Worm (Caenorhabditis elegans) whole organism, L1 larva: ENCODE results near the gene nhr-263.
"Not testable (repeated sequence)": the region's sequence is repeated elsewhere in the genome, so short reads cannot be mapped to it uniquely, and the experiment has no call there.

Experiments
- C16A3.4 ChIP-seq: fragments of 150-350 bp; optimal IDR thresholded peaks from 2 replicates; lab custom pipeline; 2014; ENCODE audit warnings: missing biosample characterization, missing genetic modification characterization
- C34B4.2 ChIP-seq: sonication (generic microtip); optimal IDR thresholded peaks from 2 replicates; lab custom pipeline; 2017; ENCODE audit warnings: mild to moderate bottlenecking, missing genetic modification characterization, missing compliant biosample characterization
- F16B12.6 ChIP-seq: fragments of 150-350 bp; optimal IDR thresholded peaks from 2 replicates; lab custom pipeline; 2014; ENCODE audit warnings: missing biosample characterization, missing genetic modification characterization
- Y116A8C.19 ChIP-seq: sonication (generic microtip); optimal IDR thresholded peaks from 2 replicates; lab custom pipeline; 2016; ENCODE audit warnings: missing compliant biosample characterization, missing genetic modification characterization, borderline replicate concordance
- aha-1 ChIP-seq: fragments of 150-350 bp; optimal IDR thresholded peaks from 2 replicates; lab custom pipeline; 2014; ENCODE audit warnings: missing biosample characterization, missing genetic modification characterization
- alr-1 ChIP-seq: fragments of 200-800 bp; sonication (Bioruptor generic); optimal IDR thresholded peaks from 2 replicates; lab custom pipeline; 2018; ENCODE audit warnings: borderline replicate concordance, mild to moderate bottlenecking, missing genetic modification characterization, missing compliant biosample characterization
- aly-2 ChIP-seq: fragments of 150-350 bp; optimal IDR thresholded peaks from 2 replicates; lab custom pipeline; 2014; ENCODE audit warnings: missing biosample characterization, missing genetic modification characterization
- blmp-1 ChIP-seq: fragments of 150-350 bp; optimal IDR thresholded peaks from 2 replicates; lab custom pipeline; 2014; ENCODE audit warnings: missing biosample characterization, missing genetic modification characterization
- ceh-90 ChIP-seq: sonication (generic microtip); optimal IDR thresholded peaks from 2 replicates; lab custom pipeline; 2016; ENCODE audit warnings: missing genetic modification characterization, missing compliant biosample characterization
- ces-1 ChIP-seq: fragments of 150-350 bp; optimal IDR thresholded peaks from 2 replicates; lab custom pipeline; 2014; ENCODE audit warnings: missing biosample characterization, missing genetic modification reagents, missing genetic modification characterization
- efl-3 ChIP-seq: fragments of 200-800 bp; sonication (Bioruptor generic); optimal IDR thresholded peaks from 2 replicates; lab custom pipeline; 2018; ENCODE audit warnings: mild to moderate bottlenecking, missing genetic modification characterization, missing compliant biosample characterization
- egl-13 ChIP-seq: sonication (generic microtip); optimal IDR thresholded peaks from 2 replicates; lab custom pipeline; 2016; ENCODE audit warnings: missing genotype, missing genetic modification reagents, missing genetic modification characterization, missing compliant biosample characterization
- egl-27 ChIP-seq, 2 experiments: fragments of 150-350 bp in 1 of 2; sonication (generic microtip); optimal IDR thresholded peaks; 3 replicates each; lab custom pipeline; 2017 to 2018; ENCODE audit warnings: missing biosample characterization in 2 of 2, missing genetic modification characterization in 2 of 2, missing genetic modification reagents in 2 of 2
- elt-2 ChIP-seq: sonication (generic microtip); optimal IDR thresholded peaks from 2 replicates; lab custom pipeline; 2016; ENCODE audit warnings: missing genetic modification characterization, mild to moderate bottlenecking, inconsistent platforms, missing compliant biosample characterization, missing genetic modification reagents
- elt-3 ChIP-seq, 6 experiments: fragments of 150-350 bp in 1 of 6; sonication (generic microtip); optimal IDR thresholded peaks; 2 replicates each; lab custom pipeline; 2017 to 2018; ENCODE audit warnings: missing biosample characterization in 6 of 6, missing genetic modification characterization in 6 of 6, inconsistent platforms in 1 of 6
- fkh-10 ChIP-seq: sonication (generic microtip); optimal IDR thresholded peaks from 2 replicates; lab custom pipeline; 2017; ENCODE audit warnings: missing biosample characterization, missing genetic modification reagents, missing genetic modification characterization
- fkh-4 ChIP-seq: sonication (generic microtip); optimal IDR thresholded peaks from 2 replicates; lab custom pipeline; 2016; ENCODE audit warnings: missing compliant biosample characterization, missing genetic modification characterization, borderline replicate concordance
- fkh-8 ChIP-seq: sonication (generic microtip); optimal IDR thresholded peaks from 2 replicates; lab custom pipeline; 2016; ENCODE audit warnings: mild to moderate bottlenecking, missing genetic modification characterization, missing compliant biosample characterization
- hlh-4 ChIP-seq: sonication (generic microtip); optimal IDR thresholded peaks from 2 replicates; lab custom pipeline; 2016; ENCODE audit warnings: mild to moderate bottlenecking, missing genetic modification characterization, missing compliant biosample characterization
- hpl-2 ChIP-seq: fragments of 150-350 bp; optimal IDR thresholded peaks from 2 replicates; lab custom pipeline; 2014; ENCODE audit warnings: missing biosample characterization, missing genetic modification reagents, missing genetic modification characterization
- irx-1 ChIP-seq: sonication (generic microtip); optimal IDR thresholded peaks from 2 replicates; lab custom pipeline; 2016; ENCODE audit warnings: missing genetic modification characterization, missing compliant biosample characterization
- isw-1 ChIP-seq: fragments of 200-800 bp; sonication (Bioruptor generic); IDR thresholded peaks from 2 replicates; pipeline ENCODE4 v1.3.6; 2022; ENCODE audit warnings: missing genetic modification characterization, missing compliant biosample characterization
- lin-15B ChIP-seq: fragments of 150-350 bp; sonication (generic microtip); optimal IDR thresholded peaks from 3 replicates; lab custom pipeline; 2014; ENCODE audit warnings: missing biosample characterization, missing genetic modification characterization
- lir-3 ChIP-seq: sonication (generic microtip); optimal IDR thresholded peaks from 2 replicates; lab custom pipeline; 2016; ENCODE audit warnings: mild to moderate bottlenecking, missing genetic modification characterization, moderate library complexity, missing compliant biosample characterization; ENCODE audit not compliant: poor library complexity
- lsy-2 ChIP-seq, 2 experiments: fragments of 150-350 bp; optimal IDR thresholded peaks; 2 replicates each; lab custom pipeline; 2014; ENCODE audit warnings: missing biosample characterization in 2 of 2, missing genetic modification characterization in 2 of 2
- mab-9 ChIP-seq: fragments of 200-800 bp; sonication (Bioruptor generic); IDR thresholded peaks from 2 replicates; pipeline ENCODE4 v1.3.6; 2022; ENCODE audit warnings: missing genetic modification reagents, missing genetic modification characterization, missing compliant biosample characterization
- mdl-1 ChIP-seq, 2 experiments: fragments of 150-350 bp; optimal IDR thresholded peaks; 2 replicates each; lab custom pipeline; 2014 to 2017; ENCODE audit warnings: missing biosample characterization in 2 of 2, missing genetic modification characterization in 2 of 2, inconsistent platforms in 1 of 2
- mef-2 ChIP-seq: fragments of 150-350 bp; optimal IDR thresholded peaks from 2 replicates; lab custom pipeline; 2014; ENCODE audit warnings: missing biosample characterization, missing genetic modification characterization
- nhr-12 ChIP-seq: sonication (generic microtip); optimal IDR thresholded peaks from 2 replicates; lab custom pipeline; 2017; ENCODE audit warnings: missing biosample characterization, missing genetic modification characterization
- nhr-19 ChIP-seq: fragments of 200-800 bp; sonication (Bioruptor generic); conservative IDR thresholded peaks from 2 replicates; pipeline ENCODE4 v1.3.6; 2022; ENCODE audit warnings: missing genetic modification characterization, missing compliant biosample characterization
- nhr-20 ChIP-seq: sonication (generic microtip); optimal IDR thresholded peaks from 2 replicates; lab custom pipeline; 2016; ENCODE audit warnings: mild to moderate bottlenecking, missing genetic modification characterization, missing compliant biosample characterization
- nhr-76 ChIP-seq: sonication (generic microtip); optimal IDR thresholded peaks from 2 replicates; lab custom pipeline; 2017; ENCODE audit warnings: missing biosample characterization, missing genetic modification characterization
- nhr-77 ChIP-seq: fragments of 150-350 bp; optimal IDR thresholded peaks from 2 replicates; lab custom pipeline; 2014; ENCODE audit warnings: missing biosample characterization, missing genetic modification characterization
- pag-3 ChIP-seq: sonication (generic microtip); optimal IDR thresholded peaks from 2 replicates; lab custom pipeline; 2017; ENCODE audit warnings: missing genetic modification characterization, mild to moderate bottlenecking, missing compliant biosample characterization, antibody characterized with exemption, borderline replicate concordance; ENCODE audit not compliant: insufficient read depth
- snpc-4 ChIP-seq: fragments of 150-350 bp; optimal IDR thresholded peaks from 2 replicates; lab custom pipeline; 2014; ENCODE audit warnings: missing biosample characterization, missing genetic modification characterization
- snu-23 ChIP-seq: sonication (generic microtip); optimal IDR thresholded peaks from 2 replicates; lab custom pipeline; 2016; ENCODE audit warnings: missing genetic modification characterization, missing compliant biosample characterization
- tlp-1 ChIP-seq: fragments of 150-350 bp; optimal IDR thresholded peaks from 2 replicates; lab custom pipeline; 2014; ENCODE audit warnings: missing biosample characterization, missing genetic modification characterization
- unc-130 ChIP-seq: fragments of 150-350 bp; optimal IDR thresholded peaks from 2 replicates; lab custom pipeline; 2017; ENCODE audit warnings: missing biosample characterization, missing genetic modification characterization, inconsistent platforms
- unc-30 ChIP-seq: sonication (generic microtip); optimal IDR thresholded peaks from 2 replicates; lab custom pipeline; 2017; ENCODE audit warnings: missing biosample characterization, missing genetic modification characterization
- unc-86 ChIP-seq: sonication (generic microtip); optimal IDR thresholded peaks from 2 replicates; lab custom pipeline; 2016; ENCODE audit warnings: missing genetic modification characterization, missing compliant biosample characterization
- unc-98 ChIP-seq: fragments of 200-800 bp; sonication (Bioruptor generic); IDR thresholded peaks from 2 replicates; pipeline ENCODE4 v1.3.6; 2022; ENCODE audit warnings: missing genetic modification characterization, missing compliant biosample characterization
- xbp-1 ChIP-seq: sonication (generic microtip); optimal IDR thresholded peaks from 2 replicates; lab custom pipeline; 2016; ENCODE audit warnings: missing genetic modification characterization, missing compliant biosample characterization
- zip-4 ChIP-seq: fragments of 200-800 bp; sonication (Bioruptor generic); optimal IDR thresholded peaks from 2 replicates; lab custom pipeline; 2018; ENCODE audit warnings: mild to moderate bottlenecking, missing genetic modification characterization, moderate library complexity, missing compliant biosample characterization
- ztf-4 ChIP-seq: fragments of 150-350 bp; optimal IDR thresholded peaks from 2 replicates; lab custom pipeline; 2014; ENCODE audit warnings: missing biosample characterization, missing genetic modification characterization

Gene nhr-263

DNA sequence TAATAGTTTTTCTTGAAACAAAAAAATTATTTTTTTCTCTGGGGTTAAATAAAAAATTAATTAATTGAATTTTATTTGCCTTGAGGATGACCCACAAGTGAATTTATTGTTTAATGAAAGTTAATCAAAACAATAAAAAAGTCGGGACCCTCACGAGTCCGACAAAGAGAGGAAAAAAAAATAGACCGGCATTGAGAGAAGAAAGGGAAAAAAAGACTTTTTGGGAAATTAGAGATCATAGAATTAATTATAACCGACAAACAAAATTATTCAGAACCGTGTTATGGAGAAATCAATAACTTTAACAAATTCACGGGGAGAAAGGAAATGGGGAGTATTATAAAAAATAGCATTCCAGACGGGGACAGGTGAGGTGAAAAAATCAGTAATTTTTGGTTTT is 4.6 kb downstream of the nhr-263 start, which contains the start of gene F10G2.7:
TSS of gene F10G2.7 (minus strand) at position 101 of the 400 bp plus-strand sequence.
- not testable (repeated sequence) for TF ChIP-seq mab-9 (GFP tag; lab: Robert Waterston, UW); elt-2 (tag; lab: Kevin White, UChicago); snu-23

ce11 chrV:7332253-7332652 is 9.6 kb downstream of the nhr-263 start, which contains the start of gene F10G2.1:
Gene F10G2.1, plus strand, starts transcription at chrV:7332553.
- TF ChIP-seq mef-2 (tag; lab: Kevin White, UChicago) (no peak), tlp-1 (no peak), aly-2 (tag; lab: Kevin White, UChicago) (no peak), nhr-77 (tag; lab: Kevin White, UChicago) (no peak), lin-15B (tag; lab: Kevin White, UChicago) (no peak), fkh-10 (no peak), unc-30 (tag; lab: Kevin White, UChicago) (no peak), nhr-76 (no peak), isw-1 (no peak), nhr-20 (tag; lab: Kevin White, UChicago) (no peak), irx-1 (tag; lab: Kevin White, UChicago) (no peak), lsy-2 (tag; optimal IDR thresholded peaks at IDR 0.05; lab: Kevin White, UChicago) (no peak), nhr-19 (GFP tag; lab: Robert Waterston, UW) (no peak), nhr-12 (tag; lab: Kevin White, UChicago) (no peak), pag-3 (tag; lab: Kevin White, UChicago) (no peak)

DNA sequence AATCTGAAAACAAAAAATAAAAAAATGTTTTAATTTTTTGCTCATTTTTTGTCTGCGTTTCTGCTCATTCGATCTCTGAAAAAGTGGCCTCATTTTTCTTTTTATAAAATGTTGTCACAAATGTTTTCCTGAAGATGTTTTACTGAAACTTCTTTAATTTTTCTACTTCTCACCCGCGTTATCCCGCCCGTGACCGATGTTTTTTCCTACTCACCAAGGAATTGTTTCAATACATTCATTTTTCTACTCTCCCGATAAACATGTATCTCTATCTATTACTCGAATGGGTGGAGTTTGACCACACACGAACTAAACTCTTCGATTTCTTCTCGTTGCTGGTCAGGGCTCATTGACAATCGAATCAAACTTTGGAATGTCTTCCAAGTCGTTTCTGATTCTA is 11.0 kb downstream of the nhr-263 start, which contains the start of gene F10G2.2:
TSS of gene F10G2.2 (plus strand) at position 301 of the 400 bp plus-strand sequence.
- TF ChIP-seq xbp-1 (tag; lab: Kevin White, UChicago) (no peak), elt-3 (tag; optimal IDR thresholded peaks at IDR 0.05; lab: Kevin White, UChicago) (no peak), mef-2 (tag; lab: Kevin White, UChicago) (no peak), alr-1 (tag; lab: Kevin White, UChicago) (no peak), snpc-4 (tag; lab: Kevin White, UChicago) (no peak), C34B4.2 (no peak), fkh-4 (tag; lab: Kevin White, UChicago) (no peak), efl-3 (GFP tag; lab: Kevin White, UChicago) (no peak), Y116A8C.19 (tag; lab: Kevin White, UChicago) (no peak), hpl-2 (GFP tag; lab: Kevin White, UChicago) (no peak), fkh-10 (no peak), zip-4 (GFP tag; lab: Kevin White, UChicago) (no peak), lir-3 (tag; lab: Kevin White, UChicago) (no peak), snu-23 (no peak), unc-130 (tag; lab: Kevin White, UChicago) (no peak), egl-27 (tag; optimal IDR thresholded peaks at IDR 0.05; lab: Kevin White, UChicago) (no peak), fkh-8 (no peak), ces-1 (no peak), aha-1 (tag; lab: Kevin White, UChicago) (no peak)

ce11 chrV:7328092-7328491 is 13.8 kb downstream of the nhr-263 start, which contains the start of gene clec-7:
Gene clec-7, plus strand, starts transcription at chrV:7328392.
- TF ChIP-seq aha-1 (tag; lab: Kevin White, UChicago): no peak

DNA sequence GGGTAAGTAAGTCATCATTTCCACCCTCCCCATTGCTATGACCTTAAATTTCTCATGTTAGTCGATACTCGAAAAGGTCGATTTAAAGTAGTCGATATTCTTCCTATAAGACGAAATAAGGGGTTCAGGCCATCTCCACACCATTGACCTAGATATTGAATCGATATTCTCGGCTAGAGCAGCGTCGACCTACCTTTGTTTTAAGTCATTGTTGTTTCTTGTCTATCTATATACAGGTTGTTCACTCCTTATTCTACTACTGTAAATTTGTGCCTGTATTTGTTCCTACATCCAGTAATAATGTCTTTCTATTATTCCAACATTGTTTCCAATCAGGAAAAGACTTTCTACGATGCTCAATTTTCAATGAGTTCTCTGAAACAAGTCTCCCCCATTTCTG is 14.9 kb downstream of the nhr-263 start, which contains the start of gene F10G2.4:
TSS of gene F10G2.4 (plus strand) at position 301 of the 400 bp plus-strand sequence.
- TF ChIP-seq F16B12.6 (no peak), unc-98 (GFP tag; lab: Robert Waterston, UW) (no peak), C16A3.4 (tag; lab: Kevin White, UChicago) (no peak), elt-3 (tag; optimal IDR thresholded peaks at IDR 0.05; lab: Kevin White, UChicago) (no peak), blmp-1 (tag; lab: Kevin White, UChicago) (no peak), nhr-19 (GFP tag; lab: Robert Waterston, UW) (no peak), snpc-4 (tag; lab: Kevin White, UChicago) (no peak), fkh-8 (no peak), mdl-1 (tag; optimal IDR thresholded peaks at IDR 0.05; lab: Kevin White, UChicago) (no peak), unc-86 (tag; lab: Kevin White, UChicago) (no peak), nhr-12 (tag; lab: Kevin White, UChicago) (no peak), lir-3 (tag; lab: Kevin White, UChicago) (no peak), aha-1 (tag; lab: Kevin White, UChicago) (no peak), hlh-4 (tag; lab: Kevin White, UChicago) (no peak), isw-1 (no peak), ztf-4 (tag; lab: Kevin White, UChicago) (no peak), unc-30 (tag; lab: Kevin White, UChicago) (no peak), zip-4 (GFP tag; lab: Kevin White, UChicago) (no peak), ceh-90 (tag; lab: Kevin White, UChicago) (no peak), egl-13 (tag; lab: Kevin White, UChicago) (no peak)
